Fruit fly (Drosophila melanogaster): ENCODE measurements around the gene Osi23.
A peak's percentile ranks its signal among the peaks of the same experiment; 100 is the strongest.

The Osi23 gene

DNA sequence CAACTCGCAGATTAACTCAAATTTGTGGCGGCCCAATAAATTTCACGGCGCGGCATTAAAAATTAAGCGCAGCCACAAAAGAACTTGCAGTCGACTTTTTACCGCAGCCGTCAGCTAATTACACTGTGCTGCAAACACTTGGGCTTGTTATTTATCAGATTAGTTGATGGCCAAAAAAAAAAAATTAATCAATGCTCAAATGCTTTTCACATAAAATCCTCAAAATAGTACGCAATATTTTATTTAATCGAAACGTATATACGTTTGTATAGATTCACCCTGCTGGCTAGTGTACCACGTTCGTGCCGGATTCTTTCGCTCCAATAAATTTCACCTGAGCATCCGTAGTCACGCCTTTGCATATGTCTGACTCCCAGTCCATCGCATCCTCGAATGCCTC, 31.1 kb downstream of the Osi23 start (continued):
- TF ChIP-seq B-H2 (GFP tag; optimal IDR thresholded peaks at IDR 0.05) (no peak), CG9797 (GFP tag; optimal IDR thresholded peaks at IDR 0.05) (no peak), D (optimal IDR thresholded peaks at IDR 0.05) (no peak), D (GFP tag; optimal IDR thresholded peaks at IDR 0.05) (peak; percentile 59), Hr3 (GFP tag; optimal IDR thresholded peaks at IDR 0.05) (no peak), Elba2 (GFP tag; optimal IDR thresholded peaks at IDR 0.05) (no peak), CG7372 (GFP tag; IDR thresholded peaks at IDR 0.05) (peak; percentile 40; the same call in 1 of the 2 replicates), CG15073 (GFP tag; optimal IDR thresholded peaks at IDR 0.05) (no peak), CG11504 (tag; optimal IDR thresholded peaks at IDR 0.05) (peak; percentile 71), C15 (GFP tag; IDR thresholded peaks at IDR 0.05) (no peak), CG6175 (GFP tag; IDR thresholded peaks at IDR 0.05) (no peak), Sox100B (GFP tag; optimal IDR thresholded peaks at IDR 0.05) (peak; percentile 45), BtbVII (GFP tag; optimal IDR thresholded peaks at IDR 0.05) (no peak), aop (GFP tag; IDR thresholded peaks at IDR 0.05) (no peak), CG13287 (GFP tag; IDR thresholded peaks at IDR 0.05; ENCODE audit: partially characterized antibody) (no peak), Scr (GFP tag; IDR thresholded peaks at IDR 0.05; ENCODE audit: partially characterized antibody) (no peak), Antp (GFP tag; optimal IDR thresholded peaks at IDR 0.05) (peak; percentile 9), CHES-1-like (GFP tag; optimal IDR thresholded peaks at IDR 0.05) (no peak), Nf-YB (GFP tag; optimal IDR thresholded peaks at IDR 0.05) (no peak), pnt (GFP tag; optimal IDR thresholded peaks at IDR 0.05) (peak; percentile 45), exex (tag; optimal IDR thresholded peaks at IDR 0.05) (no peak), hth (optimal IDR thresholded peaks at IDR 0.05) (no peak), MBD-R2 (GFP tag; IDR thresholded peaks at IDR 0.05) (peak; percentile 28; the same call in 1 of the 2 replicates), Atf6 (GFP tag; IDR thresholded peaks at IDR 0.05) (peak; percentile 19; the same call in 1 of the 2 replicates), CG10462 (GFP tag; optimal IDR thresholded peaks at IDR 0.05) (no peak), CG5180 (GFP tag; optimal IDR thresholded peaks at IDR 0.05) (no peak), CG34224 (GFP tag; IDR thresholded peaks at IDR 0.05; ENCODE audit: partially characterized antibody) (no peak), Mrtf (GFP tag; IDR thresholded peaks at IDR 0.05) (no peak), caup (GFP tag; optimal IDR thresholded peaks at IDR 0.05; ENCODE audit: severe bottlenecking) (peak; percentile 25), tx (GFP tag; optimal IDR thresholded peaks at IDR 0.05) (no peak), CG12071 (GFP tag; optimal IDR thresholded peaks at IDR 0.05) (peak; percentile 40), CG2678 (tag; optimal IDR thresholded peaks at IDR 0.05) (peak; percentile 62), CG17568 (GFP tag; optimal IDR thresholded peaks at IDR 0.05) (no peak), ind (GFP tag; optimal IDR thresholded peaks at IDR 0.05) (peak; percentile 49), jing (GFP tag; optimal IDR thresholded peaks at IDR 0.05) (peak; percentile 13), Usf (GFP tag; optimal IDR thresholded peaks at IDR 0.05) (no peak), CG1233 (GFP tag; optimal IDR thresholded peaks at IDR 0.05) (peak; percentile 31), bab2 (GFP tag; optimal IDR thresholded peaks at IDR 0.05) (peak; percentile 59), odd (GFP tag; optimal IDR thresholded peaks at IDR 0.05) (no peak), Abd-B (GFP tag; optimal IDR thresholded peaks at IDR 0.05) (peak; percentile 9), fd96Cb (tag; optimal IDR thresholded peaks at IDR 0.05) (peak; percentile 62), Oli (tag; optimal IDR thresholded peaks at IDR 0.05) (peak; percentile 61), CTCF (GFP tag; optimal IDR thresholded peaks at IDR 0.05) (peak; percentile 2), CG9437 (GFP tag; optimal IDR thresholded peaks at IDR 0.05) (no peak), sima (GFP tag; optimal IDR thresholded peaks at IDR 0.05) (no peak), wek (GFP tag; optimal IDR thresholded peaks at IDR 0.05) (no peak), gcm2 (GFP tag; optimal IDR thresholded peaks at IDR 0.05) (no peak), CG18476 (GFP tag; optimal IDR thresholded peaks at IDR 0.05) (no peak), kni (GFP tag; optimal IDR thresholded peaks at IDR 0.05) (no peak), CG16815 (GFP tag; optimal IDR thresholded peaks at IDR 0.05) (no peak), Aef1 (GFP tag; IDR thresholded peaks at IDR 0.05) (0 out of 3 replicates have a peak, but pooled peaks have one; percentile 15), dmrt99B (tag; optimal IDR thresholded peaks at IDR 0.05) (peak; percentile 66)

All from whole organism, embryonic.